Fruit fly (Drosophila melanogaster) whole organism, embryonic: ENCODE measurements around the gene yin.
A peak's percentile ranks its signal among the peaks of the same experiment; 100 is the strongest.

Experiments used
- Awh ChIP-seq: fragments of 200-800 bp; sonication (Bioruptor generic); IDR thresholded peaks from 2 replicates; pipeline ENCODE4, ENCODE4 v1.3.6; 2022; ENCODE audit warnings: missing biosample characterization, missing genetic modification characterization
- BEAF-32 ChIP-seq: fragments of 200-800 bp; sonication (Bioruptor generic); optimal IDR thresholded peaks from 3 replicates; lab custom pipeline; 2017; ENCODE audit warnings: missing biosample characterization, missing genetic modification characterization, mild to moderate bottlenecking, moderate library complexity, missing genetic modification reagents
- Bteb2 ChIP-seq: fragments of 200-800 bp; sonication (Bioruptor generic); optimal IDR thresholded peaks from 2 replicates; lab custom pipeline; 2016; ENCODE audit warnings: missing biosample characterization, missing genetic modification characterization
- CG12071 ChIP-seq: fragments of 200-800 bp; sonication (Bioruptor generic); optimal IDR thresholded peaks from 3 replicates; lab custom pipeline; 2018; ENCODE audit warnings: missing biosample characterization, mild to moderate bottlenecking, missing genetic modification characterization
- CG13894 ChIP-seq: fragments of 200-800 bp; sonication (Bioruptor generic); optimal IDR thresholded peaks from 3 replicates; lab custom pipeline; 2018; ENCODE audit warnings: missing biosample characterization, mild to moderate bottlenecking, missing genetic modification characterization, moderate library complexity
- CG14710 ChIP-seq: fragments of 200-800 bp; sonication (Bioruptor generic); optimal IDR thresholded peaks from 3 replicates; lab custom pipeline; 2019; ENCODE audit warnings: missing biosample characterization, mild to moderate bottlenecking, missing genetic modification characterization, moderate library complexity
- CG14860 ChIP-seq: fragments of 200-800 bp; sonication (Bioruptor generic); IDR thresholded peaks from 3 replicates; pipeline ENCODE4 v1.3.6; 2022; ENCODE audit warnings: missing biosample characterization, missing genetic modification characterization; ENCODE audit not compliant: partially characterized antibody
- CG15011 ChIP-seq: fragments of 200-800 bp; sonication (Bioruptor generic); optimal IDR thresholded peaks from 3 replicates; lab custom pipeline; 2018; ENCODE audit warnings: missing biosample characterization, mild to moderate bottlenecking, missing genetic modification characterization
- CG15269 ChIP-seq: fragments of 200-800 bp; sonication (Bioruptor generic); optimal IDR thresholded peaks from 2 replicates; lab custom pipeline; 2018; ENCODE audit warnings: missing biosample characterization, mild to moderate bottlenecking, missing genetic modification characterization, moderate library complexity
- CG17361 ChIP-seq: fragments of 200-800 bp; sonication (Bioruptor generic); IDR thresholded peaks from 3 replicates; pipeline ENCODE4 v1.3.6; 2022; ENCODE audit warnings: missing biosample characterization, missing genetic modification characterization
- CG17829 ChIP-seq: fragments of 200-800 bp; optimal IDR thresholded peaks from 2 replicates; lab custom pipeline; 2019; ENCODE audit warnings: missing biosample characterization, mild to moderate bottlenecking, missing genetic modification characterization, moderate library complexity
- CG17912 ChIP-seq: fragments of 200-800 bp; sonication (Bioruptor generic); optimal IDR thresholded peaks from 2 replicates; lab custom pipeline; 2018; ENCODE audit warnings: missing biosample characterization, mild to moderate bottlenecking, missing genetic modification characterization
- CG34376 ChIP-seq: fragments of 200-800 bp; sonication (Bioruptor generic); optimal IDR thresholded peaks from 2 replicates; lab custom pipeline; 2018; ENCODE audit warnings: missing biosample characterization, mild to moderate bottlenecking, missing genetic modification characterization
- CG3847 ChIP-seq: fragments of 200-800 bp; sonication (Bioruptor generic); IDR thresholded peaks from 2 replicates; pipeline ENCODE4 v1.3.6; 2022; ENCODE audit warnings: missing biosample characterization, missing genetic modification characterization
- CG4730 ChIP-seq: fragments of 200-800 bp; sonication (Bioruptor generic); IDR thresholded peaks from 2 replicates; pipeline ENCODE4 v1.3.6; 2022; ENCODE audit warnings: missing biosample characterization, missing genetic modification characterization
- CG6254 ChIP-seq: fragments of 200-800 bp; sonication (Bioruptor generic); optimal IDR thresholded peaks from 3 replicates; lab custom pipeline; 2017; ENCODE audit warnings: mild to moderate bottlenecking, missing biosample characterization, missing genetic modification reagents, missing genetic modification characterization
- CG7357 ChIP-seq: fragments of 200-800 bp; sonication (Bioruptor generic); IDR thresholded peaks from 3 replicates; pipeline ENCODE4 v1.3.6; 2022; ENCODE audit warnings: missing biosample characterization, missing genetic modification characterization
- CG7928 ChIP-seq: fragments of 200-800 bp; sonication (Bioruptor generic); optimal IDR thresholded peaks from 2 replicates; lab custom pipeline; 2017; ENCODE audit warnings: missing biosample characterization, mild to moderate bottlenecking, missing genetic modification characterization
- D ChIP-seq, 2 experiments: fragments of 200-800 bp in 1 of 2; fragments of >200 bp in 1 of 2; sonication (Bioruptor generic) in 1 of 2; optimal IDR thresholded peaks; 2 replicates in 1 of 2; 3 replicates in 1 of 2; lab custom pipeline; 2017; ENCODE audit warnings: mild to moderate bottlenecking in 1 of 2, missing biosample characterization in 1 of 2, missing genetic modification characterization in 1 of 2, missing genetic modification reagents in 1 of 2
- D19B ChIP-seq: fragments of 200-800 bp; sonication (Bioruptor generic); optimal IDR thresholded peaks from 2 replicates; lab custom pipeline; 2017; ENCODE audit warnings: missing biosample characterization, mild to moderate bottlenecking, missing genetic modification characterization
- Dp ChIP-seq: fragments of 200-800 bp; sonication (Bioruptor generic); optimal IDR thresholded peaks from 2 replicates; lab custom pipeline; 2018; ENCODE audit warnings: missing biosample characterization, mild to moderate bottlenecking, missing genetic modification characterization, moderate library complexity
- Dref ChIP-seq: fragments of 200-800 bp; sonication (Bioruptor generic); IDR thresholded peaks from 2 replicates; pipeline ENCODE4 v1.3.6; 2022; ENCODE audit warnings: missing biosample characterization, missing genetic modification characterization
- E2f2 ChIP-seq: fragments of 200-800 bp; sonication (Bioruptor generic); IDR thresholded peaks from 2 replicates; pipeline ENCODE4 v1.3.6; 2022; ENCODE audit warnings: missing biosample characterization, missing genetic modification characterization
- Ets65A ChIP-seq: fragments of 200-800 bp; sonication (Bioruptor generic); peaks from one replicate; lab custom pipeline; 2016; ENCODE audit warnings: missing biosample characterization, missing genetic modification characterization
- Fer3 ChIP-seq: fragments of 200-800 bp; sonication (Bioruptor generic); optimal IDR thresholded peaks from 2 replicates; lab custom pipeline; 2018; ENCODE audit warnings: missing biosample characterization, mild to moderate bottlenecking, missing genetic modification characterization, moderate library complexity
- HmgD ChIP-seq: fragments of 200-800 bp; sonication (Bioruptor generic); optimal IDR thresholded peaks from 3 replicates; lab custom pipeline; 2016; ENCODE audit warnings: missing biosample characterization, missing genetic modification characterization
- HmgZ ChIP-seq: fragments of 200-800 bp; sonication (Bioruptor generic); optimal IDR thresholded peaks from 2 replicates; lab custom pipeline; 2018; ENCODE audit warnings: missing biosample characterization, mild to moderate bottlenecking, missing genetic modification characterization
- Hmr ChIP-seq: fragments of 200-800 bp; sonication (Bioruptor generic); optimal IDR thresholded peaks from 3 replicates; lab custom pipeline; 2017; ENCODE audit warnings: mild to moderate bottlenecking, missing biosample characterization, missing genetic modification reagents, missing genetic modification characterization
- Hr3 ChIP-seq: fragments of 200-800 bp; sonication (Bioruptor generic); optimal IDR thresholded peaks from 3 replicates; lab custom pipeline; 2016; ENCODE audit warnings: missing biosample characterization, missing genetic modification characterization
- MBD-R2 ChIP-seq: fragments of 200-800 bp; sonication (Bioruptor generic); IDR thresholded peaks from 2 replicates; pipeline ENCODE4 v1.3.6; 2022; ENCODE audit warnings: missing biosample characterization, missing genetic modification characterization
- Mrtf ChIP-seq: fragments of 200-800 bp; sonication (Bioruptor generic); IDR thresholded peaks from 3 replicates; pipeline ENCODE4 v1.3.6; 2022; ENCODE audit warnings: missing biosample characterization, missing genetic modification characterization
- Oli ChIP-seq: fragments of 200-800 bp; sonication (Bioruptor generic); optimal IDR thresholded peaks from 2 replicates; lab custom pipeline; 2018; ENCODE audit warnings: missing biosample characterization, mild to moderate bottlenecking, missing genetic modification characterization, moderate library complexity
- Pdp1 ChIP-seq, 2 experiments: fragments of 200-800 bp; sonication (Bioruptor generic); optimal IDR thresholded peaks; 3 replicates each; lab custom pipeline; 2016; ENCODE audit warnings: missing biosample characterization in 2 of 2, missing genetic modification characterization in 2 of 2, mild to moderate bottlenecking in 1 of 2, moderate library complexity in 1 of 2
- Ptx1 ChIP-seq: fragments of 200-800 bp; sonication (Bioruptor generic); IDR thresholded peaks from 2 replicates; pipeline ENCODE4 v1.3.6; 2022; ENCODE audit warnings: missing biosample characterization, missing genetic modification characterization
- Sry-δ ChIP-seq: fragments of 200-800 bp; sonication (Bioruptor generic); optimal IDR thresholded peaks from 2 replicates; lab custom pipeline; 2016; ENCODE audit warnings: missing biosample characterization, missing genetic modification characterization
- Trl ChIP-seq, 3 experiments: fragments of >200 bp in 2 of 3; fragments of 200-800 bp in 1 of 3; sonication (Bioruptor generic) in 1 of 3; optimal IDR thresholded peaks; 2 replicates in 1 of 3; 3 replicates in 2 of 3; lab custom pipeline; 2016 to 2017; ENCODE audit warnings: missing biosample characterization in 1 of 3, missing genetic modification characterization in 1 of 3
- YL-1 ChIP-seq: fragments of 200-800 bp; sonication (Bioruptor generic); optimal IDR thresholded peaks from 3 replicates; lab custom pipeline; 2017; ENCODE audit warnings: missing biosample characterization, mild to moderate bottlenecking, missing genetic modification characterization
- gro ChIP-seq: fragments of 200-800 bp; sonication (Bioruptor generic); optimal IDR thresholded peaks from 2 replicates; lab custom pipeline; 2016; ENCODE audit warnings: missing biosample characterization, missing genetic modification characterization
- gsb ChIP-seq: fragments of 200-800 bp; sonication (Bioruptor generic); IDR thresholded peaks from 2 replicates; pipeline ENCODE4 v1.3.6; 2022; ENCODE audit warnings: missing biosample characterization, missing genetic modification characterization
- jumu ChIP-seq: fragments of 200-800 bp; sonication (Bioruptor generic); optimal IDR thresholded peaks from 3 replicates; lab custom pipeline; 2016; ENCODE audit warnings: missing biosample characterization, missing genetic modification characterization
- kay ChIP-seq: fragments of 200-800 bp; sonication (Bioruptor generic); optimal IDR thresholded peaks from 2 replicates; lab custom pipeline; 2016; ENCODE audit warnings: missing biosample characterization, missing genetic modification characterization
- kni ChIP-seq: fragments of 200-800 bp; sonication (Bioruptor generic); optimal IDR thresholded peaks from 3 replicates; lab custom pipeline; 2017; ENCODE audit warnings: mild to moderate bottlenecking, missing biosample characterization, missing genetic modification reagents, missing genetic modification characterization
- knrl ChIP-seq: fragments of 200-800 bp; sonication (Bioruptor generic); IDR thresholded peaks from 3 replicates; pipeline ENCODE4 v1.3.6; 2022; ENCODE audit warnings: missing biosample characterization, missing genetic modification characterization; ENCODE audit not compliant: partially characterized antibody
- mam ChIP-seq: fragments of 200-800 bp; sonication (Bioruptor generic); optimal IDR thresholded peaks from 3 replicates; lab custom pipeline; 2016; ENCODE audit warnings: missing biosample characterization, missing genetic modification characterization
- nmo ChIP-seq: fragments of 200-800 bp; sonication (Bioruptor generic); optimal IDR thresholded peaks from 2 replicates; lab custom pipeline; 2018; ENCODE audit warnings: missing biosample characterization, mild to moderate bottlenecking, missing genetic modification characterization, moderate library complexity
- peb ChIP-seq: fragments of 200-800 bp; sonication (Bioruptor generic); IDR thresholded peaks from 2 replicates; pipeline ENCODE4 v1.3.6; 2022; ENCODE audit warnings: missing biosample characterization, missing genetic modification characterization
- sug ChIP-seq: fragments of 200-800 bp; optimal IDR thresholded peaks from 2 replicates; lab custom pipeline; 2019; ENCODE audit warnings: missing biosample characterization, mild to moderate bottlenecking, missing genetic modification characterization, moderate library complexity
- tin ChIP-seq: fragments of 200-800 bp; sonication (Bioruptor generic); optimal IDR thresholded peaks from 3 replicates; lab custom pipeline; 2016; ENCODE audit warnings: missing biosample characterization, missing genetic modification characterization
- vvl ChIP-seq: fragments of 200-800 bp; sonication (Bioruptor generic); IDR thresholded peaks from 2 replicates; pipeline ENCODE4 v1.3.6; 2022; ENCODE audit warnings: missing biosample characterization, missing genetic modification characterization

The yin gene

dm6 chrX:3862319-3862919, 9.3 kb downstream of the yin start (continued):
- TF ChIP-seq BEAF-32 (GFP tag; lab: Kevin White, UChicago) (peak; percentile 17), HmgZ (tag; lab: Kevin White, UChicago) (peak; percentile 21), gro (GFP tag; lab: Kevin White, UChicago) (no peak), CG12071 (GFP tag; lab: Kevin White, UChicago) (no peak), CG14860 (no peak), CG6254 (GFP tag; lab: Kevin White, UChicago) (no peak), CG3847 (GFP tag; lab: Robert Waterston, UW) (0 out of 2 replicates have a peak, but pooled peaks have one; percentile 18), YL-1 (GFP tag; lab: Kevin White, UChicago) (peak; percentile 51), CG15011 (GFP tag; lab: Kevin White, UChicago) (no peak), HmgD (GFP tag; lab: Kevin White, UChicago) (peak; percentile 12), Bteb2 (no peak), Ets65A (peak; percentile 1), CG34376 (GFP tag; lab: Kevin White, UChicago) (peak; percentile 3), CG7357 (GFP tag; lab: Robert Waterston, UW) (no peak), CG17829 (tag; lab: Kevin White, UChicago) (peak; percentile 10), D (optimal IDR thresholded peaks at IDR 0.05; lab: Kevin White, UChicago) (no peak), D (GFP tag; optimal IDR thresholded peaks at IDR 0.05; lab: Kevin White, UChicago) (no peak), peb (GFP tag; lab: Robert Waterston, UW) (no peak), E2f2 (GFP tag; lab: Robert Waterston, UW) (peak; percentile 25; the same call in 1 of the 2 replicates), jumu (peak; percentile 31), Ptx1 (GFP tag; lab: Robert Waterston, UW) (peak; percentile 25; the same call in 1 of the 2 replicates), kay (no peak), Hr3 (GFP tag; lab: Kevin White, UChicago) (peak; percentile 23), sug (tag; lab: Kevin White, UChicago) (peak; percentile 10), Trl (optimal IDR thresholded peaks at IDR 0.05; lab: Kevin White, UChicago) (no peak), Trl (GFP tag; optimal IDR thresholded peaks at IDR 0.05; lab: Kevin White, UChicago) (peak; percentile 40), kni (peak; percentile 16), Pdp1 (GFP tag; optimal IDR thresholded peaks at IDR 0.05; lab: Kevin White, UChicago) (peak in 1 of 2 experiments; percentile 30), nmo (GFP tag; lab: Kevin White, UChicago) (peak; percentile 8), tin (GFP tag; lab: Kevin White, UChicago) (peak; percentile 23), Sry-δ (peak; percentile 16), Dref (GFP tag; lab: Robert Waterston, UW) (no peak), CG15269 (no peak), CG4730 (no peak), knrl (GFP tag; lab: Robert Waterston, UW) (peak; percentile 40), Mrtf (GFP tag; lab: Robert Waterston, UW) (no peak), Dp (GFP tag; lab: Kevin White, UChicago) (peak; percentile 10), vvl (GFP tag; lab: Robert Waterston, UW) (no peak), D19B (GFP tag; lab: Kevin White, UChicago) (no peak), mam (peak; percentile 42), Oli (tag; lab: Kevin White, UChicago) (no peak), CG14710 (tag; lab: Kevin White, UChicago) (peak; percentile 10), Awh (no peak), CG17361 (GFP tag; lab: Robert Waterston, UW) (peak; percentile 30; the same call in 1 of the 3 replicates), MBD-R2 (peak; percentile 46; the same call in 1 of the 2 replicates), CG13894 (peak; percentile 12), Fer3 (tag; lab: Kevin White, UChicago) (no peak), Hmr (GFP tag; lab: Kevin White, UChicago) (peak; percentile 39), CG7928 (GFP tag; lab: Kevin White, UChicago) (peak; percentile 72), gsb (GFP tag; lab: Robert Waterston, UW) (no peak), CG17912 (GFP tag; lab: Kevin White, UChicago) (no peak)
